Fruit fly (Drosophila melanogaster): ENCODE results near the gene CG31156.

Gene CG31156

dm6 chr3R:22663115-22663514 lies 49.7 kb upstream of the CG31156 start (continued):
- TF ChIP-seq seq (GFP tag; IDR thresholded peaks at IDR 0.05) (peak; percentile 50; the same call in 1 of the 2 replicates), crol (GFP tag; IDR thresholded peaks at IDR 0.05) (no peak), CG17186 (GFP tag; optimal IDR thresholded peaks at IDR 0.05) (no peak), CG11247 (GFP tag; IDR thresholded peaks at IDR 0.05) (no peak), CG7963 (GFP tag; IDR thresholded peaks at IDR 0.05; ENCODE audit: partially characterized antibody) (no peak), CoRest (tag; optimal IDR thresholded peaks at IDR 0.05) (peak; percentile 69), grau (tag; optimal IDR thresholded peaks at IDR 0.05) (peak; percentile 72), CG3407 (GFP tag; optimal IDR thresholded peaks at IDR 0.05) (peak; percentile 42), CG8388 (GFP tag; optimal IDR thresholded peaks at IDR 0.05) (peak; percentile 63), caup (GFP tag; optimal IDR thresholded peaks at IDR 0.05; ENCODE audit: severe bottlenecking) (peak; percentile 30), CG12744 (GFP tag; optimal IDR thresholded peaks at IDR 0.05) (peak; percentile 2), CG12104 (GFP tag; optimal IDR thresholded peaks at IDR 0.05) (no peak), tx (GFP tag; optimal IDR thresholded peaks at IDR 0.05) (peak; percentile 27), CG3847 (GFP tag; IDR thresholded peaks at IDR 0.05) (peak; percentile 77), BEAF-32 (GFP tag; optimal IDR thresholded peaks at IDR 0.05) (no peak), so (GFP tag; IDR thresholded peaks at IDR 0.05) (peak; percentile 80), CG18599 (GFP tag; optimal IDR thresholded peaks at IDR 0.05) (peak; percentile 85), C15 (GFP tag; IDR thresholded peaks at IDR 0.05) (no peak), CG13296 (GFP tag; optimal IDR thresholded peaks at IDR 0.05) (peak; percentile 46), CG6654 (GFP tag; optimal IDR thresholded peaks at IDR 0.05) (no peak), Nf-YC (tag; optimal IDR thresholded peaks at IDR 0.05) (no peak), Ptx1 (GFP tag; IDR thresholded peaks at IDR 0.05) (peak; percentile 62; the same call in 1 of the 2 replicates), Max (GFP tag; optimal IDR thresholded peaks at IDR 0.05) (peak; percentile 23), ems (GFP tag; optimal IDR thresholded peaks at IDR 0.05) (peak; percentile 22), H2.0 (GFP tag; IDR thresholded peaks at IDR 0.05) (peak; percentile 83), ash1 (GFP tag; optimal IDR thresholded peaks at IDR 0.05) (no peak), hkb (optimal IDR thresholded peaks at IDR 0.05) (no peak), hkb (GFP tag; IDR thresholded peaks at IDR 0.05) (peak; percentile 87), Taf1 (GFP tag; IDR thresholded peaks at IDR 0.05) (no peak), pum (GFP tag; optimal IDR thresholded peaks at IDR 0.05) (peak; percentile 12), nmo (GFP tag; optimal IDR thresholded peaks at IDR 0.05) (peak; percentile 75), Dad (GFP tag; optimal IDR thresholded peaks at IDR 0.05) (no peak), CG6813 (GFP tag; optimal IDR thresholded peaks at IDR 0.05) (peak; percentile 50), Atf6 (GFP tag; IDR thresholded peaks at IDR 0.05) (peak; percentile 85), CG16863 (GFP tag; optimal IDR thresholded peaks at IDR 0.05) (peak; percentile 53), slbo (GFP tag; IDR thresholded peaks at IDR 0.05) (peak; percentile 92), CG17829 (tag; optimal IDR thresholded peaks at IDR 0.05) (no peak), vnd (GFP tag; IDR thresholded peaks at IDR 0.05; ENCODE audit: partially characterized antibody) (no peak), CG15269 (tag; optimal IDR thresholded peaks at IDR 0.05) (peak; percentile 75), schlank (tag; optimal IDR thresholded peaks at IDR 0.05) (peak; percentile 15), Hmr (GFP tag; optimal IDR thresholded peaks at IDR 0.05) (peak; percentile 69), Med (GFP tag) (peak; percentile 89), CG43689 (GFP tag; IDR thresholded peaks at IDR 0.05) (no peak), Hr51 (GFP tag; optimal IDR thresholded peaks at IDR 0.05) (peak; percentile 56 to 73), ranshi (GFP tag; IDR thresholded peaks at IDR 0.05) (peak; percentile 55; the same call in 1 of the 2 replicates), Gug (GFP tag; IDR thresholded peaks at IDR 0.05) (no peak), ken (GFP tag; IDR thresholded peaks at IDR 0.05) (peak; percentile 51; the same call in 2 of the 3 replicates), dpn (GFP tag; optimal IDR thresholded peaks at IDR 0.05) (peak; percentile 48 to 75), CTCF (GFP tag; optimal IDR thresholded peaks at IDR 0.05) (no peak), croc (GFP tag; conservative IDR thresholded peaks at IDR 0.05) (no peak; the same call in 2 of the 3 replicates), gro (GFP tag; optimal IDR thresholded peaks at IDR 0.05) (no peak), CG7357 (GFP tag; IDR thresholded peaks at IDR 0.05) (0 out of 3 replicates have a peak, but pooled peaks have one; percentile 23)
